Worm (Caenorhabditis elegans) whole organism, L2 larva: Measurements from ENCODE around the gene lgg-2.

Source experiments
- F13H6.1 ChIP-seq: sonication (generic microtip); optimal IDR thresholded peaks from 2 replicates; lab custom pipeline; 2016; ENCODE audit warnings: missing genetic modification characterization, missing compliant biosample characterization
- R02D3.7 ChIP-seq: fragments of 150-350 bp; optimal IDR thresholded peaks from 2 replicates; lab custom pipeline; 2014; ENCODE audit warnings: missing biosample characterization, missing genetic modification characterization
- Y55F3AM.14 ChIP-seq: fragments of 200-800 bp; sonication (Bioruptor generic); optimal IDR thresholded peaks from 2 replicates; lab custom pipeline; 2018; ENCODE audit warnings: mild to moderate bottlenecking, missing genetic modification characterization, missing compliant biosample characterization
- ZK546.5 ChIP-seq: sonication (generic microtip); optimal IDR thresholded peaks from 2 replicates; lab custom pipeline; 2017; ENCODE audit warnings: missing biosample characterization, missing genetic modification characterization
- ama-1 ChIP-seq: fragments of 150-350 bp; optimal IDR thresholded peaks from 2 replicates; lab custom pipeline; 2018; ENCODE audit warnings: inconsistent platforms
- blmp-1 ChIP-seq: sonication (generic microtip); optimal IDR thresholded peaks from 2 replicates; lab custom pipeline; 2017; ENCODE audit warnings: missing genetic modification characterization, mild to moderate bottlenecking, missing compliant biosample characterization, antibody characterized with exemption, moderate library complexity; ENCODE audit not compliant: insufficient read depth
- ceh-16 ChIP-seq: fragments of 150-350 bp; optimal IDR thresholded peaks from 2 replicates; lab custom pipeline; 2014; ENCODE audit warnings: missing biosample characterization, missing genetic modification characterization
- crh-2 ChIP-seq: sonication (generic microtip); optimal IDR thresholded peaks from 2 replicates; lab custom pipeline; 2017; ENCODE audit warnings: missing biosample characterization, missing genetic modification characterization
- egl-27 ChIP-seq: sonication (generic microtip); optimal IDR thresholded peaks from 3 replicates; lab custom pipeline; 2017; ENCODE audit warnings: missing biosample characterization, missing genetic modification reagents, missing genetic modification characterization
- elt-1 ChIP-seq: fragments of 150-350 bp; optimal IDR thresholded peaks from 2 replicates; lab custom pipeline; 2014; ENCODE audit warnings: missing biosample characterization, missing genetic modification characterization
- lin-39 ChIP-seq: fragments of 150-350 bp; optimal IDR thresholded peaks from 2 replicates; lab custom pipeline; 2014; ENCODE audit warnings: missing biosample characterization, missing genetic modification reagents, missing genetic modification characterization
- lsy-2 ChIP-seq, 2 experiments: fragments of 150-350 bp in 1 of 2; sonication (generic microtip) in 1 of 2; optimal IDR thresholded peaks; 2 replicates each; lab custom pipeline; 2014 to 2017; ENCODE audit warnings: missing biosample characterization in 2 of 2, missing genetic modification characterization in 2 of 2
- mab-5 ChIP-seq: fragments of 150-350 bp; optimal IDR thresholded peaks from 2 replicates; lab custom pipeline; 2014; ENCODE audit warnings: missing biosample characterization, missing genetic modification characterization
- mdl-1 ChIP-seq, 2 experiments: fragments of 150-350 bp in 1 of 2; sonication (generic microtip) in 1 of 2; optimal IDR thresholded peaks; 2 replicates each; lab custom pipeline; 2017; ENCODE audit warnings: missing biosample characterization in 2 of 2, missing genetic modification characterization in 2 of 2
- nhr-129 ChIP-seq: fragments of 150-350 bp; optimal IDR thresholded peaks from 2 replicates; lab custom pipeline; 2014; ENCODE audit warnings: missing biosample characterization, missing genetic modification characterization
- nhr-23 ChIP-seq: fragments of 150-350 bp; optimal IDR thresholded peaks from 2 replicates; lab custom pipeline; 2014; ENCODE audit warnings: missing biosample characterization, missing genetic modification reagents, missing genetic modification characterization
- nhr-237 ChIP-seq: fragments of 150-350 bp; optimal IDR thresholded peaks from 2 replicates; lab custom pipeline; 2014; ENCODE audit warnings: missing biosample characterization, missing genetic modification characterization
- nhr-6 ChIP-seq: fragments of 150-350 bp; optimal IDR thresholded peaks from 2 replicates; lab custom pipeline; 2014; ENCODE audit warnings: missing biosample characterization, missing genetic modification characterization
- peb-1 ChIP-seq: fragments of 150-350 bp; optimal IDR thresholded peaks from 2 replicates; lab custom pipeline; 2014; ENCODE audit warnings: missing biosample characterization, missing genetic modification characterization
- sem-4 ChIP-seq: fragments of 150-350 bp; optimal IDR thresholded peaks from 2 replicates; lab custom pipeline; 2014; ENCODE audit warnings: missing biosample characterization, missing genetic modification reagents, missing genetic modification characterization
- skn-1 ChIP-seq: sonication (generic microtip); optimal IDR thresholded peaks from 2 replicates; lab custom pipeline; 2017; ENCODE audit warnings: missing biosample characterization, missing genetic modification characterization
- sma-3 ChIP-seq: sonication (generic microtip); optimal IDR thresholded peaks from 2 replicates; lab custom pipeline; 2016; ENCODE audit warnings: missing genetic modification reagents, missing genetic modification characterization, missing compliant biosample characterization
- snpc-4 ChIP-seq: fragments of 150-350 bp; optimal IDR thresholded peaks from 2 replicates; lab custom pipeline; 2014; ENCODE audit warnings: missing biosample characterization, missing genetic modification characterization
- unc-39 ChIP-seq: fragments of 150-350 bp; optimal IDR thresholded peaks from 2 replicates; lab custom pipeline; 2014; ENCODE audit warnings: missing biosample characterization, missing genetic modification characterization
- unc-55 ChIP-seq: fragments of 150-350 bp; sonication (generic microtip); optimal IDR thresholded peaks from 3 replicates; lab custom pipeline; 2014; ENCODE audit warnings: missing biosample characterization, missing genetic modification reagents, missing genetic modification characterization
- ztf-11 ChIP-seq: sonication (generic microtip); optimal IDR thresholded peaks from 2 replicates; lab custom pipeline; 2017; ENCODE audit warnings: missing biosample characterization, missing genetic modification characterization
- ztf-4 ChIP-seq: fragments of 150-350 bp; optimal IDR thresholded peaks from 2 replicates; lab custom pipeline; 2014; ENCODE audit warnings: missing biosample characterization, missing genetic modification characterization

The lgg-2 gene

DNA sequence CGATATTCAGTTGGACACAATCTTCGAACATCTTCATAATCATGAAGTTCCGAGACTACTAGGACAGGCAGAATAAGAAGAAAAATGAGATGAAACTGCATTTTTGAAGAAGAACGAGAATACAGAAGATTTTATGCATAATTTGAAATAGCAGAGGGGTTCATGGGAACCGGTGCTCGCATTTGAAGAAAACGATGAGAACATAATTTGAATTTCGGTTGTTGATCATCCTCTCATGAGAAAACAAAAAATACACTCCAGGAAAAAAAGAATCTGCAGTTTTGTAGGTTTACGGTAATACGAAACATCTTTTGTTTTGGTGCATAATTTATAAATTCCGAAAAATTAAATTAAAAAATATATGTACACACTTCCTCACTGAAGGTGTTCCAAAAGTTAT lies 49.8 kb downstream of the lgg-2 start, which contains the start of gene srlf-11:
TSS of gene srlf-11 (minus strand) at position 101 of the 400 bp plus-strand sequence.
- no peak for TF ChIP-seq skn-1 (tag; lab: Kevin White, UChicago)
- TF ChIP-seq nhr-23, result no peak
- TF ChIP-seq egl-27 (tag; lab: Kevin White, UChicago), result no peak
- TF ChIP-seq ceh-16 (tag; lab: Kevin White, UChicago), result no peak
- TF ChIP-seq ZK546.5 (tag; lab: Kevin White, UChicago), result no peak
- TF ChIP-seq unc-39 (tag; lab: Kevin White, UChicago), result no peak
- TF ChIP-seq Y55F3AM.14 (GFP tag; lab: Kevin White, UChicago), result no peak
- TF ChIP-seq ama-1, result no peak
- no peak for TF ChIP-seq snpc-4 (tag; lab: Kevin White, UChicago)
- no peak for TF ChIP-seq ztf-4 (tag; lab: Kevin White, UChicago)
- TF ChIP-seq elt-1 (tag; lab: Kevin White, UChicago), result no peak
- no peak for TF ChIP-seq F13H6.1
- no peak for TF ChIP-seq blmp-1 (tag; lab: Kevin White, UChicago)
- TF ChIP-seq mab-5 (tag; lab: Kevin White, UChicago), result no peak
- TF ChIP-seq crh-2 (tag; lab: Kevin White, UChicago), result no peak
- no peak for TF ChIP-seq lsy-2 (tag; optimal IDR thresholded peaks at IDR 0.05; lab: Kevin White, UChicago)
- no peak for TF ChIP-seq unc-55 (GFP tag; lab: Kevin White, UChicago)
- TF ChIP-seq mdl-1 (tag; optimal IDR thresholded peaks at IDR 0.05; lab: Kevin White, UChicago), result no peak
- no peak for TF ChIP-seq ztf-11
- TF ChIP-seq, all 48 proteins: peak for 0

DNA sequence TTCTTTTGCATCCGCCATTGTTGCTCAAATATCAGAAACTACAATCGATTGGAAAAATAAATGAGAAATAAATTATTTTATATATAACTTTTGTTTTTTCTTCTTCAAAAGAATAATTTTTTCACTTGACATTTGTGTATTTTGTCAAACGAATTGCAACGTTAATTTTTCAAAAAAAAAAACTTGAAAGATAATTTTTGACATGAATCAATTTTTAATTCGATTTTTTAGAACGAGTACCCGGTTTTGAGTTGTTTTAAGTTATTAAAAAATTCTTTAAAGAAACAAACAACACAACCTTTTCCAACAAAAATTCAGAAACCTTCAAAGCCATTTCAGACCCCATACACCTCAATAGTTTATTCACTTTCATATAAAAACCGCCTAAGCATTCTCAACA lies 51.4 kb downstream of the lgg-2 start, which contains the start of gene F13E9.5:
TSS of gene F13E9.5 (minus strand) at position 101 of the 400 bp plus-strand sequence.
- no peak for TF ChIP-seq ztf-4 (tag; lab: Kevin White, UChicago)
- no peak for TF ChIP-seq nhr-6 (tag; lab: Kevin White, UChicago)
- TF ChIP-seq ZK546.5 (tag; lab: Kevin White, UChicago), result no peak
- no peak for TF ChIP-seq R02D3.7 (tag; lab: Kevin White, UChicago)
- TF ChIP-seq lin-39, result no peak
- no peak for TF ChIP-seq nhr-237
- TF ChIP-seq Y55F3AM.14 (GFP tag; lab: Kevin White, UChicago), result no peak
- no peak for TF ChIP-seq peb-1 (tag; lab: Kevin White, UChicago)
- no peak for TF ChIP-seq elt-1 (tag; lab: Kevin White, UChicago)
- no peak for TF ChIP-seq ama-1
- TF ChIP-seq sma-3 (GFP tag; lab: Kevin White, UChicago), result no peak
- no peak for TF ChIP-seq nhr-129 (tag; lab: Kevin White, UChicago)
- no peak for TF ChIP-seq F13H6.1
- no peak for TF ChIP-seq nhr-23
- no peak for TF ChIP-seq sem-4 (tag; lab: Kevin White, UChicago)
